Worm (Caenorhabditis elegans): ENCODE results near the gene klf-3.

klf-3 gene

DNA sequence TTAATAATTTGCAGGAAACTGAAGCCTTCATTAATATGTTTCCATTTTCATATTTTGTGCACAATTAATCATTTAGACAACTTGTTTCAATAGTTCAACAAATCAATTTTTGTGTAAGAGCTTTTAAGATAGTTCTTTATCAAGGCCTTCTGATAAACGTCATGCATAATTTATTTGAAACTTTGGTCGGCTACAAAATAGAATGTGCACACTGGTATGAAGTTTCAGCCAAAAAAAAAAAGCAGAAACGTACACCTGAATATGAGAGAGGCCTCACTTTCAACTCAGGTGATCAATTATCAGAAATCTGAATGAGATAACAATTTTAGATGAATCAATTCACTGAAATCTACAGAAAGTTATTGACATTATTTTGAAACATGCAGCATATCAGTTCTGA lies 2.2 kb upstream of the klf-3 start:
- no peak for TF ChIP-seq ZK546.5 (tag; optimal IDR thresholded peaks at IDR 0.05)
- no peak for TF ChIP-seq lsy-2 (tag; optimal IDR thresholded peaks at IDR 0.05)
- TF ChIP-seq fos-1 (tag; optimal IDR thresholded peaks at IDR 0.05), result peak; percentile 18
- TF ChIP-seq nhr-77 (tag; optimal IDR thresholded peaks at IDR 0.05), result no peak
- no peak for TF ChIP-seq C34F6.9 (tag; optimal IDR thresholded peaks at IDR 0.05)
- no peak for TF ChIP-seq ama-1 (optimal IDR thresholded peaks at IDR 0.05)
- no peak for TF ChIP-seq nhr-237 (tag; optimal IDR thresholded peaks at IDR 0.05)
- TF ChIP-seq unc-55 (GFP tag; optimal IDR thresholded peaks at IDR 0.05), result no peak

DNA sequence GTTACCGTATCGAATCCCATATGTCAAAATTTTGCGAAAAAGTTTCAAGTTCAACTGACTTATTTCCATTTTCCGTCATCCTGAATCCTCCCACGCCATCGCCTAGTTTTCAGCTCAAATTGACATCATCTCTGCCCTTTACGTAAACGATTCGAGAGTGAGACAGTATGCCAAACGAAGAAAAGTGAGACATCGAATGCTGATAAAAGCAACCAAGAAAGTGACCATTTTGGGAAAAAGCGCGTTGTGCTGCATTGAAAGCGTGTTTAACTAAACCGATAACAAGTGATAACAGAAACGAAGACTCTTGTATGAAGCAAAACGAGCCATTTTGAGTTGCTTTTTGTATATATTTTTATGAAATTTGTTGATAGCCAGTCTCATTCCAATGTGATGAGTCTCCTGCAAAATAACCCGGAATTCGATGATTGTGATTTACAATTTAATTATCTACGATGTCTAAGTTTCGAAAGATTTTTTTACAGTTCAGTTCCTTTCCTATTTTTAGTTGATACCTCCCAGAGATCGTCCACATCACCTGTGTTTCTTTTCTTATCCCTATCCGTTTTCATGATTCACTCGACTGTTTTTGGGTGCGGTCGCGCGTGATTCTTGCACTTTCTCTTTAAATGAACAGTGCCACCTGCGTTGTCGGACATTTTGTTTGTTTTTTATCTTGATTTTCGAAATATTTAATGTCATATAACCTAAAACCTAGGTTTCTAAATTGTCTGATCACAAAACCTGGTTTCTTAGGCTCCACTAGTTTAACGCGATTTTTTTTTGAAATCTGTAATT lies 1.2 kb upstream of the klf-3 start:
- TF ChIP-seq fos-1 (tag; optimal IDR thresholded peaks at IDR 0.05) (peak; percentile 92), mdl-1 (tag; optimal IDR thresholded peaks at IDR 0.05) (no peak), sma-9 (GFP tag; optimal IDR thresholded peaks at IDR 0.05) (peak; percentile 29), sma-9 (tag; optimal IDR thresholded peaks at IDR 0.05) (no peak), nhr-129 (tag; optimal IDR thresholded peaks at IDR 0.05) (peak; percentile 12), F13H6.1 (tag; optimal IDR thresholded peaks at IDR 0.05) (peak; percentile 67), mab-5 (tag; optimal IDR thresholded peaks at IDR 0.05) (no peak), alr-1 (tag; optimal IDR thresholded peaks at IDR 0.05) (no peak), crh-2 (tag; optimal IDR thresholded peaks at IDR 0.05) (peak; percentile 41), lin-11 (tag; optimal IDR thresholded peaks at IDR 0.05) (no peak)

DNA sequence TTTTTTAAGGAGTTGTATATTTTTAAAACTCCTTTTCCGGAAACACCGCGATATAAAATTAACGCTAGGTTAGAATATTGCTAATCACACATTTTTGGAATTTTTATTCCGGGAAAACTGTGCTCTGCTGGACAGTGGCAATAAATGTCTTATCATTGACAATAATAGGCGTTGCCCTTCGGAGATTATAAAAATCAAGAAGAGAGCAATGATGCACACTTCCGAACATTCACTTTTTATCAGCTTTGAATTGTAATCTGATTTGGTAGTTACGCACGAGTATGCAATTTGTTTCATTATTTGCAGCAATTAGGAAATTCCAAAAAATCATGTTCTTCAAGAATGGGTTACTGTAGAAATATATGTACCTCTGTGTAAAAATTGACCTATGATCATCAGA lies 543 bp upstream of the klf-3 start:
- TF ChIP-seq sma-9 (GFP tag; optimal IDR thresholded peaks at IDR 0.05) (peak; percentile 38), sma-9 (tag; optimal IDR thresholded peaks at IDR 0.05) (no peak), fos-1 (tag; optimal IDR thresholded peaks at IDR 0.05) (peak; percentile 85), snpc-4 (tag; optimal IDR thresholded peaks at IDR 0.05) (no peak)

DNA sequence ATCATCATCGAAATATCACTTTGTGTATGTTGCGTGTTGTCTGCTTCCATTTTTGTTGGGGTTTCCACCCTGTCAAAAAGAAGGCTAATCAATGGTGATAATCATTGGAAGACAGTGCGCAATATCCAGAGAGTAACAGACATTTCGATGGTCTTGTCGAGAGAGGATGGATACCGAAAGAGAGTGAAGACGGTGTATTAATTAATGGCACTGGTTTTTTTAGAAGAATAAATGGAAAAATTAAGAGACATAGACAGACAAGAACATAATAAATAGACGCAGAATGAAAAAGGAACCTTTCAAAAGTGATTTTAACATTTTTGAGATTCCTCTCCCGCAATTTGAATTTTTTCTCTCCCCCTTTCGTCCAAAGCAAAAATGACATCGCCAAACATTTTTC lies 2.3 kb downstream of the klf-3 start:
- no peak for TF ChIP-seq alr-1 (tag; optimal IDR thresholded peaks at IDR 0.05)
- TF ChIP-seq blmp-1 (tag; optimal IDR thresholded peaks at IDR 0.05; ENCODE audit: insufficient read depth), result peak; percentile 7
- no peak for TF ChIP-seq ceh-16 (tag; optimal IDR thresholded peaks at IDR 0.05)
- peak; percentile 53 for TF ChIP-seq nhr-25 (tag; optimal IDR thresholded peaks at IDR 0.05)
- TF ChIP-seq mbf-1 (tag; optimal IDR thresholded peaks at IDR 0.05), result no peak
- TF ChIP-seq peb-1 (tag; optimal IDR thresholded peaks at IDR 0.05), result no peak
- TF ChIP-seq nhr-21 (tag; optimal IDR thresholded peaks at IDR 0.05), result peak; percentile 6
- no peak for TF ChIP-seq fos-1 (tag; optimal IDR thresholded peaks at IDR 0.05)
- TF ChIP-seq sma-9 (GFP tag; optimal IDR thresholded peaks at IDR 0.05), result peak; percentile 22
- TF ChIP-seq sma-9 (tag; optimal IDR thresholded peaks at IDR 0.05), result no peak
- TF ChIP-seq nhr-10 (tag; optimal IDR thresholded peaks at IDR 0.05), result no peak
- TF ChIP-seq sma-3 (GFP tag; optimal IDR thresholded peaks at IDR 0.05), result peak; percentile 14
- TF ChIP-seq nhr-23 (tag; optimal IDR thresholded peaks at IDR 0.05), result no peak

DNA sequence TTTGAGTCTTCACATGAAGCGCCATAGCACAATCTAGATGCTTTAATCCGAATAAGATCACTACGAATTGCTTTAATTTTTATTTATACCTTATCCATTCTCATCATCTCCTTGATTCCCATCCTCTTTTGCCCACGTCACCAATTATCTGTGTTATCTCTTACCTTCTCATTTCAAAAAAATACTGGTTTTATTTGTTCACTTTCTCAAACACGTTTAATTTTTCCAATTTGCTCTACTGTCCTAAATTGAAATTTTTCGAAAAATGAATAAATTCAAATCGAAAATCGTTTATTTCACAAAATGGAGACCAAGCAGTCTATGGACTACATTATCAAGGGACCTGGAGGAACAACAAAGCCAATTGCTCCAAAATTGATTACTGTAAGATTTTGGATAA lies 5.2 kb downstream of the klf-3 start, which contains the start of gene F54H5.3:
TSS of gene F54H5.3 (plus strand) at position 301 of the 400 bp plus-strand sequence.
- TF ChIP-seq nhr-25 (tag; optimal IDR thresholded peaks at IDR 0.05) (no peak), lin-11 (tag; optimal IDR thresholded peaks at IDR 0.05) (no peak), dmd-4 (tag; optimal IDR thresholded peaks at IDR 0.05) (no peak), ceh-82 (tag; optimal IDR thresholded peaks at IDR 0.05) (no peak), mbf-1 (tag; optimal IDR thresholded peaks at IDR 0.05) (no peak), unc-55 (GFP tag; optimal IDR thresholded peaks at IDR 0.05) (no peak), lin-39 (tag; optimal IDR thresholded peaks at IDR 0.05) (no peak), nhr-23 (tag; optimal IDR thresholded peaks at IDR 0.05) (no peak), nhr-77 (tag; optimal IDR thresholded peaks at IDR 0.05) (no peak), sma-9 (GFP tag; optimal IDR thresholded peaks at IDR 0.05) (no peak), sma-9 (tag; optimal IDR thresholded peaks at IDR 0.05) (no peak), alr-1 (tag; optimal IDR thresholded peaks at IDR 0.05) (no peak), nhr-129 (tag; optimal IDR thresholded peaks at IDR 0.05) (no peak), sem-4 (tag; optimal IDR thresholded peaks at IDR 0.05) (no peak), mdl-1 (tag; optimal IDR thresholded peaks at IDR 0.05) (no peak), nhr-6 (tag; optimal IDR thresholded peaks at IDR 0.05) (no peak)

Data from whole organism, L2 larva.